ENCODE assay signal across 3 fruit fly cellular contexts in genomic region chr2L:267441-268089, dm6.
TF ChIP-seq lines count a peak whose summit lies in the region.

Gene CG17075 (minus strand): TSS chr2L:267505.

TF ChIP-seq in whole organism, embryonic, 481 proteins besides CTCF, POLR2A, EP300 and RAD21 (continued from another document and continues in another):
- TF ChIP-seq gce (GFP tag; IDR thresholded peaks at IDR 0.05; lab: Robert Waterston, UW): peak; percentile 88
- peak; percentile 89 for TF ChIP-seq CG6813 (GFP tag; optimal IDR thresholded peaks at IDR 0.05; lab: Kevin White, UChicago)
- TF ChIP-seq HmgD (GFP tag; optimal IDR thresholded peaks at IDR 0.05; lab: Kevin White, UChicago): no peak
- peak; percentile 99 for TF ChIP-seq CG18599 (GFP tag; optimal IDR thresholded peaks at IDR 0.05; lab: Kevin White, UChicago)
- peak; percentile 29 for TF ChIP-seq CG9797 (GFP tag; optimal IDR thresholded peaks at IDR 0.05; lab: Kevin White, UChicago)
- no peak for TF ChIP-seq CG7963 (GFP tag; IDR thresholded peaks at IDR 0.05; lab: Robert Waterston, UW; ENCODE audit: partially characterized antibody)
- TF ChIP-seq B-H1 (GFP tag; IDR thresholded peaks at IDR 0.05; lab: Robert Waterston, UW): peak; percentile 94
- peak; percentile 77 for TF ChIP-seq fd64A (GFP tag; optimal IDR thresholded peaks at IDR 0.05; lab: Kevin White, UChicago)
- TF ChIP-seq CG15011 (GFP tag; optimal IDR thresholded peaks at IDR 0.05; lab: Kevin White, UChicago): peak; percentile 88
- peak; percentile 84 for TF ChIP-seq Vsx1 (GFP tag; optimal IDR thresholded peaks at IDR 0.05; lab: Kevin White, UChicago)
- peak; percentile 81 for TF ChIP-seq Mad (GFP tag; optimal IDR thresholded peaks at IDR 0.05; lab: Kevin White, UChicago)
- TF ChIP-seq CG14441 (GFP tag; IDR thresholded peaks at IDR 0.05; lab: Robert Waterston, UW): peak; percentile 95
- TF ChIP-seq CG4707 (GFP tag; optimal IDR thresholded peaks at IDR 0.05; lab: Kevin White, UChicago): peak; percentile 79
- peak; percentile 81 for TF ChIP-seq Lim3 (GFP tag; IDR thresholded peaks at IDR 0.05; lab: Robert Waterston, UW)
- TF ChIP-seq Trl (optimal IDR thresholded peaks at IDR 0.05; lab: Kevin White, UChicago): peak in 1 of 2 experiments; percentile 20
- TF ChIP-seq Trl (GFP tag; optimal IDR thresholded peaks at IDR 0.05; lab: Kevin White, UChicago): peak; percentile 65
- peak; percentile 52 for TF ChIP-seq Side (GFP tag; optimal IDR thresholded peaks at IDR 0.05; lab: Kevin White, UChicago)
- peak; percentile 69 for TF ChIP-seq CG31365 (tag; optimal IDR thresholded peaks at IDR 0.05; lab: Kevin White, UChicago)
- peak; percentile 85 for TF ChIP-seq CG10267 (tag; optimal IDR thresholded peaks at IDR 0.05; lab: Kevin White, UChicago)
- TF ChIP-seq cato (GFP tag; optimal IDR thresholded peaks at IDR 0.05; lab: Kevin White, UChicago; ENCODE audit: borderline replicate concordance): peak; percentile 88
- peak; percentile 94 for TF ChIP-seq CG18619 (GFP tag; optimal IDR thresholded peaks at IDR 0.05; lab: Kevin White, UChicago)
- TF ChIP-seq sc (optimal IDR thresholded peaks at IDR 0.05; lab: Kevin White, UChicago): no peak
- peak; percentile 76 for TF ChIP-seq sc (GFP tag; optimal IDR thresholded peaks at IDR 0.05; lab: Kevin White, UChicago)
- TF ChIP-seq CG2116 (GFP tag; optimal IDR thresholded peaks at IDR 0.05; lab: Kevin White, UChicago): peak; percentile 57
- peak; percentile 92 for TF ChIP-seq CG14667 (GFP tag; IDR thresholded peaks at IDR 0.05; lab: Robert Waterston, UW)
- peak; percentile 93 for TF ChIP-seq zfh1 (GFP tag; IDR thresholded peaks at IDR 0.05; lab: Robert Waterston, UW)
- peak; percentile 98 for TF ChIP-seq CG7839 (tag; optimal IDR thresholded peaks at IDR 0.05; lab: Kevin White, UChicago)
- TF ChIP-seq CG12104 (GFP tag; optimal IDR thresholded peaks at IDR 0.05; lab: Kevin White, UChicago): peak; percentile 92
- TF ChIP-seq prd (optimal IDR thresholded peaks at IDR 0.05; lab: Kevin White, UChicago): no peak
- TF ChIP-seq prd (GFP tag; IDR thresholded peaks at IDR 0.05; lab: Robert Waterston, UW): peak; percentile 95
- peak; percentile 77 for TF ChIP-seq zf30C (GFP tag; optimal IDR thresholded peaks at IDR 0.05; lab: Kevin White, UChicago)
- peak; percentile 88 for TF ChIP-seq ara (GFP tag; IDR thresholded peaks at IDR 0.05; lab: Robert Waterston, UW)
- no peak for TF ChIP-seq tna (GFP tag; IDR thresholded peaks at IDR 0.05; lab: Robert Waterston, UW; ENCODE audit: partially characterized antibody)
- TF ChIP-seq B-H2 (GFP tag; optimal IDR thresholded peaks at IDR 0.05; lab: Kevin White, UChicago): peak; percentile 80
- TF ChIP-seq sens (GFP tag; lab: Kevin White, UChicago): peak; percentile 96
- peak; percentile 85 for TF ChIP-seq D19B (GFP tag; optimal IDR thresholded peaks at IDR 0.05; lab: Kevin White, UChicago)
- peak; percentile 92 for TF ChIP-seq Sox100B (GFP tag; optimal IDR thresholded peaks at IDR 0.05; lab: Kevin White, UChicago)
- no peak for TF ChIP-seq Bgb (GFP tag; IDR thresholded peaks at IDR 0.05; lab: Robert Waterston, UW; ENCODE audit: partially characterized antibody)
- TF ChIP-seq Oaz (GFP tag; IDR thresholded peaks at IDR 0.05; lab: Robert Waterston, UW): peak; percentile 97
- TF ChIP-seq CG13296 (GFP tag; optimal IDR thresholded peaks at IDR 0.05; lab: Kevin White, UChicago): peak; percentile 95
- TF ChIP-seq en (GFP tag; optimal IDR thresholded peaks at IDR 0.05; lab: Kevin White, UChicago): peak; percentile 16
- TF ChIP-seq chinmo (GFP tag; IDR thresholded peaks at IDR 0.05; lab: Robert Waterston, UW; ENCODE audit: partially characterized antibody): no peak
- TF ChIP-seq CG17328 (GFP tag; IDR thresholded peaks at IDR 0.05; lab: Robert Waterston, UW): peak; percentile 96

TF ChIP-seq in whole organism, prepupa, 60 proteins besides CTCF, POLR2A, EP300 and RAD21 (continued from another document):
- no peak for TF ChIP-seq CG4318 (GFP tag; optimal IDR thresholded peaks at IDR 0.05; lab: Kevin White, UChicago)
- TF ChIP-seq dsx (GFP tag; optimal IDR thresholded peaks at IDR 0.05; lab: Kevin White, UChicago; ENCODE audit: poor library complexity, severe bottlenecking): peak; percentile 78
- TF ChIP-seq CG6808 (GFP tag; optimal IDR thresholded peaks at IDR 0.05; lab: Kevin White, UChicago): peak; percentile 71
- TF ChIP-seq Hr39 (GFP tag; optimal IDR thresholded peaks at IDR 0.05; lab: Kevin White, UChicago): peak; percentile 61
- peak; percentile 97 for TF ChIP-seq CG8119 (GFP tag; IDR thresholded peaks at IDR 0.05; lab: Robert Waterston, UW)
- peak; percentile 96 for TF ChIP-seq CG32006 (GFP tag; optimal IDR thresholded peaks at IDR 0.05; lab: Kevin White, UChicago)
- TF ChIP-seq CG3919 (GFP tag; optimal IDR thresholded peaks at IDR 0.05; lab: Kevin White, UChicago): peak; percentile 90
- peak; percentile 69 for TF ChIP-seq CG31627 (GFP tag; optimal IDR thresholded peaks at IDR 0.05; lab: Kevin White, UChicago)
- TF ChIP-seq eg (GFP tag; IDR thresholded peaks at IDR 0.05; lab: Robert Waterston, UW): peak; percentile 97
- TF ChIP-seq fd85E (GFP tag; optimal IDR thresholded peaks at IDR 0.05; lab: Kevin White, UChicago): peak; percentile 32
- no peak for TF ChIP-seq Eip93F (GFP tag; optimal IDR thresholded peaks at IDR 0.05; lab: Kevin White, UChicago)
- TF ChIP-seq Blimp-1 (GFP tag; optimal IDR thresholded peaks at IDR 0.05; lab: Kevin White, UChicago): peak; percentile 46
- TF ChIP-seq lz (GFP tag; optimal IDR thresholded peaks at IDR 0.05; lab: Kevin White, UChicago): peak; percentile 75
- TF ChIP-seq CG11294 (GFP tag; IDR thresholded peaks at IDR 0.05; lab: Robert Waterston, UW): peak; percentile 83
- peak; percentile 92 for TF ChIP-seq OdsH (GFP tag; optimal IDR thresholded peaks at IDR 0.05; lab: Kevin White, UChicago)
- TF ChIP-seq CG10631 (GFP tag; optimal IDR thresholded peaks at IDR 0.05; lab: Kevin White, UChicago): peak; percentile 87
- TF ChIP-seq vri (GFP tag; optimal IDR thresholded peaks at IDR 0.05; lab: Kevin White, UChicago): no peak
- peak; percentile 89 for TF ChIP-seq achi (GFP tag; optimal IDR thresholded peaks at IDR 0.05; lab: Kevin White, UChicago)
- TF ChIP-seq esn (GFP tag; optimal IDR thresholded peaks at IDR 0.05; lab: Kevin White, UChicago): peak; percentile 88
- TF ChIP-seq CG15336 (GFP tag; IDR thresholded peaks at IDR 0.05; lab: Robert Waterston, UW): peak; percentile 98
- TF ChIP-seq Ets96B (tag; optimal IDR thresholded peaks at IDR 0.05; lab: Kevin White, UChicago): peak; percentile 87
- peak; percentile 73 to 82 for TF ChIP-seq ss (GFP tag; optimal IDR thresholded peaks at IDR 0.05; lab: Kevin White, UChicago)
- TF ChIP-seq fkh (GFP tag; optimal IDR thresholded peaks at IDR 0.05; lab: Kevin White, UChicago): peak; percentile 67
- no peak for TF ChIP-seq Hr38 (GFP tag; optimal IDR thresholded peaks at IDR 0.05; lab: Kevin White, UChicago)
- peak; percentile 74 for TF ChIP-seq CG1621 (tag; optimal IDR thresholded peaks at IDR 0.05; lab: Kevin White, UChicago)
- TF ChIP-seq CG16779 (tag; optimal IDR thresholded peaks at IDR 0.05; lab: Kevin White, UChicago): peak; percentile 89
- TF ChIP-seq CG34406 (GFP tag; optimal IDR thresholded peaks at IDR 0.05; lab: Kevin White, UChicago): peak; percentile 80
- TF ChIP-seq Smox (GFP tag; optimal IDR thresholded peaks at IDR 0.05; lab: Kevin White, UChicago): no peak
- TF ChIP-seq dac (GFP tag; optimal IDR thresholded peaks at IDR 0.05; lab: Kevin White, UChicago): peak; percentile 90
- no peak for TF ChIP-seq Met (GFP tag; optimal IDR thresholded peaks at IDR 0.05; lab: Kevin White, UChicago)
- peak; percentile 78 for TF ChIP-seq CG8632 (GFP tag; optimal IDR thresholded peaks at IDR 0.05; lab: Kevin White, UChicago)
- TF ChIP-seq Sox102F (GFP tag; optimal IDR thresholded peaks at IDR 0.05; lab: Kevin White, UChicago): no peak
- TF ChIP-seq Eip78C (GFP tag; lab: Kevin White, UChicago): peak; percentile 95
- peak; percentile 82 for TF ChIP-seq CG6792 (GFP tag; optimal IDR thresholded peaks at IDR 0.05; lab: Kevin White, UChicago)
- TF ChIP-seq topi (GFP tag; optimal IDR thresholded peaks at IDR 0.05; lab: Kevin White, UChicago): peak; percentile 79
- TF ChIP-seq CG3032 (tag; optimal IDR thresholded peaks at IDR 0.05; lab: Kevin White, UChicago): peak; percentile 79
- peak; percentile 95 for TF ChIP-seq Hr4 (GFP tag; optimal IDR thresholded peaks at IDR 0.05; lab: Kevin White, UChicago)
- peak; percentile 96 for TF ChIP-seq CG6163 (GFP tag; IDR thresholded peaks at IDR 0.05; lab: Robert Waterston, UW)
- no peak for TF ChIP-seq spab (GFP tag; optimal IDR thresholded peaks at IDR 0.05; lab: Kevin White, UChicago)
- no peak for TF ChIP-seq Ets21C (GFP tag; optimal IDR thresholded peaks at IDR 0.05; lab: Kevin White, UChicago)

TF ChIP-seq in whole organism, wandering third instar larva, 38 proteins besides CTCF, POLR2A, EP300 and RAD21 (continued from another document):
- TF ChIP-seq dmrt93B (GFP tag; optimal IDR thresholded peaks at IDR 0.05; lab: Kevin White, UChicago) (no peak), Hr83 (GFP tag; optimal IDR thresholded peaks at IDR 0.05; lab: Kevin White, UChicago; ENCODE audit: poor library complexity, severe bottlenecking) (no peak), rgr (GFP tag; optimal IDR thresholded peaks at IDR 0.05; lab: Kevin White, UChicago) (peak; percentile 85), sage (GFP tag; optimal IDR thresholded peaks at IDR 0.05; lab: Kevin White, UChicago) (no peak), usp (GFP tag; optimal IDR thresholded peaks at IDR 0.05; lab: Kevin White, UChicago) (no peak), Mio (GFP tag; optimal IDR thresholded peaks at IDR 0.05; lab: Kevin White, UChicago) (no peak), Hnf4 (GFP tag; optimal IDR thresholded peaks at IDR 0.05; lab: Kevin White, UChicago) (no peak), Abd-B (GFP tag; optimal IDR thresholded peaks at IDR 0.05; lab: Kevin White, UChicago) (no peak), Hr78 (GFP tag; optimal IDR thresholded peaks at IDR 0.05; lab: Kevin White, UChicago) (no peak), OdsH (GFP tag; optimal IDR thresholded peaks at IDR 0.05; lab: Kevin White, UChicago) (peak; percentile 85), psq (GFP tag; optimal IDR thresholded peaks at IDR 0.05; lab: Kevin White, UChicago) (peak; percentile 80), woc (GFP tag; optimal IDR thresholded peaks at IDR 0.05; lab: Kevin White, UChicago) (peak; percentile 38), br (GFP tag; optimal IDR thresholded peaks at IDR 0.05; lab: Kevin White, UChicago) (no peak)
